Fruit fly (Drosophila melanogaster) whole organism, wandering third instar larva: ENCODE results near the gene Gdap1.

Experiments used
- Abd-B ChIP-seq: fragments of >200 bp; optimal IDR thresholded peaks from 2 replicates; lab custom pipeline; 2017; ENCODE audit warnings: missing biosample characterization, missing genetic modification characterization
- Hr78 ChIP-seq: fragments of >200 bp; optimal IDR thresholded peaks from 2 replicates; lab custom pipeline; 2017; ENCODE audit warnings: missing biosample characterization, missing genetic modification characterization
- Jra ChIP-seq: sonication (Bioruptor generic); optimal IDR thresholded peaks from 2 replicates; lab custom pipeline; 2016; ENCODE audit warnings: missing biosample characterization, missing genetic modification characterization
- Mio ChIP-seq: sonication (Bioruptor generic); optimal IDR thresholded peaks from 2 replicates; lab custom pipeline; 2016; ENCODE audit warnings: missing biosample characterization, missing genetic modification characterization
- OdsH ChIP-seq: fragments of 200-800 bp; sonication (Bioruptor generic); optimal IDR thresholded peaks from 2 replicates; lab custom pipeline; 2016; ENCODE audit warnings: missing biosample characterization, mild to moderate bottlenecking, missing genetic modification characterization
- Rel ChIP-seq, 2 experiments: fragments of 200-800 bp; sonication (Bioruptor generic) in 1 of 2; optimal IDR thresholded peaks; 2 replicates in 1 of 2; 3 replicates in 1 of 2; lab custom pipeline; 2016 to 2019; ENCODE audit warnings: mild to moderate bottlenecking in 2 of 2, missing biosample characterization in 2 of 2, missing genetic modification characterization in 2 of 2, moderate library complexity in 1 of 2
- brk ChIP-seq: fragments of 200-800 bp; sonication (Bioruptor generic); optimal IDR thresholded peaks from 2 replicates; lab custom pipeline; 2016; ENCODE audit warnings: missing biosample characterization, mild to moderate bottlenecking, missing genetic modification characterization

DNA sequence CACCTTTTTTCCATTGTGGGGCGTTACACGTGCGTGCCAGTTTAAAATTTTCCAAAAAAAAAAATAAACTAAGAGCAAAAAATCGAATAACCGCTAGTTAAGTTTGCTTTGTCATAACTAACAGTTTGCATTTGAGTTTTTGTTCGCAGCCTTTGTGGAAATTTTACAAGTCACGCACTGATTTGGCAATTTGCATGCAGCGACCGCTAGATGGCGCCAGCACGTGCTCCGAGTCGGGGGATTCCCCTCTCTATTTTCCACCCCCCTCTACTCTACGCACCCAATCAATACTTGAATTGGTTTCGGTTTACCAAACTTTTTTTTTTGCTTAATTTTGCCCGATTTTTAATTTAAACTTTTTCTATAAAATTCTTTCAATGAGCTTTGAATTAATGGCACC lies 16.6 kb upstream of the Gdap1 start:
- no peak for TF ChIP-seq Rel (GFP tag; optimal IDR thresholded peaks at IDR 0.05; lab: Kevin White, UChicago)
- no peak for TF ChIP-seq Rel (tag; optimal IDR thresholded peaks at IDR 0.05; lab: Kevin White, UChicago)
- no peak for TF ChIP-seq brk (GFP tag; lab: Kevin White, UChicago)
- no peak for TF ChIP-seq Hr78 (GFP tag; lab: Kevin White, UChicago)
- no peak for TF ChIP-seq Abd-B (GFP tag; lab: Kevin White, UChicago)
- TF ChIP-seq Mio (GFP tag; lab: Kevin White, UChicago) = no peak
- TF ChIP-seq OdsH (GFP tag; lab: Kevin White, UChicago) = no peak
- TF ChIP-seq Jra = no peak
